Fruit fly (Drosophila melanogaster) whole organism, embryonic: ENCODE results near the gene Pi4KIIalpha.

Experiments used
- Atf3 ChIP-seq: fragments of 200-800 bp; sonication (Bioruptor generic); optimal IDR thresholded peaks from 3 replicates; lab custom pipeline; 2016; ENCODE audit warnings: missing biosample characterization, missing genetic modification characterization
- CG10209 ChIP-seq: fragments of 200-800 bp; sonication (Bioruptor generic); optimal IDR thresholded peaks from 3 replicates; lab custom pipeline; 2017; ENCODE audit warnings: missing biosample characterization, mild to moderate bottlenecking, missing genetic modification characterization, missing genetic modification reagents
- CG10654 ChIP-seq: fragments of 200-800 bp; sonication (Bioruptor generic); optimal IDR thresholded peaks from 2 replicates; lab custom pipeline; 2016; ENCODE audit warnings: missing biosample characterization, missing genetic modification characterization
- CG10959 ChIP-seq: fragments of 200-800 bp; sonication (Bioruptor generic); IDR thresholded peaks from 2 replicates; pipeline ENCODE4 v1.3.6; 2022; ENCODE audit warnings: missing biosample characterization, missing genetic modification characterization
- CG11085 ChIP-seq: fragments of 200-800 bp; sonication (Bioruptor generic); IDR thresholded peaks from 2 replicates; pipeline ENCODE4 v1.3.6; 2022; ENCODE audit warnings: missing biosample characterization, missing genetic modification characterization
- CG12104 ChIP-seq: fragments of 200-800 bp; sonication (Bioruptor generic); optimal IDR thresholded peaks from 3 replicates; lab custom pipeline; 2016; ENCODE audit warnings: missing biosample characterization, missing genetic modification characterization
- CG14965 ChIP-seq: fragments of 200-800 bp; sonication (Bioruptor generic); optimal IDR thresholded peaks from 2 replicates; lab custom pipeline; 2016; ENCODE audit warnings: missing biosample characterization, missing genetic modification characterization, borderline replicate concordance
- CG17361 ChIP-seq: fragments of 200-800 bp; sonication (Bioruptor generic); IDR thresholded peaks from 3 replicates; pipeline ENCODE4 v1.3.6; 2022; ENCODE audit warnings: missing biosample characterization, missing genetic modification characterization
- CG17829 ChIP-seq: fragments of 200-800 bp; optimal IDR thresholded peaks from 2 replicates; lab custom pipeline; 2019; ENCODE audit warnings: missing biosample characterization, mild to moderate bottlenecking, missing genetic modification characterization, moderate library complexity
- CG30020 ChIP-seq: fragments of 200-800 bp; optimal IDR thresholded peaks from 2 replicates; lab custom pipeline; 2019; ENCODE audit warnings: missing biosample characterization, mild to moderate bottlenecking, missing genetic modification characterization, moderate library complexity
- CG34376 ChIP-seq: fragments of 200-800 bp; sonication (Bioruptor generic); optimal IDR thresholded peaks from 2 replicates; lab custom pipeline; 2018; ENCODE audit warnings: missing biosample characterization, mild to moderate bottlenecking, missing genetic modification characterization
- CG43689 ChIP-seq: fragments of 200-800 bp; sonication (Bioruptor generic); IDR thresholded peaks from 2 replicates; pipeline ENCODE4 v1.3.6; 2022; ENCODE audit warnings: missing biosample characterization, missing genetic modification characterization
- CG4617 ChIP-seq: fragments of 200-800 bp; sonication (Bioruptor generic); optimal IDR thresholded peaks from 3 replicates; lab custom pipeline; 2016; ENCODE audit warnings: missing biosample characterization, missing genetic modification characterization, borderline replicate concordance
- CG4854 ChIP-seq: fragments of 200-800 bp; sonication (Bioruptor generic); optimal IDR thresholded peaks from 2 replicates; lab custom pipeline; 2016; ENCODE audit warnings: missing biosample characterization, missing genetic modification characterization, inconsistent platforms
- CG6254 ChIP-seq: fragments of 200-800 bp; sonication (Bioruptor generic); optimal IDR thresholded peaks from 3 replicates; lab custom pipeline; 2017; ENCODE audit warnings: mild to moderate bottlenecking, missing biosample characterization, missing genetic modification reagents, missing genetic modification characterization
- CG6765 ChIP-seq: fragments of 200-800 bp; sonication (Bioruptor generic); optimal IDR thresholded peaks from 3 replicates; lab custom pipeline; 2017; ENCODE audit warnings: missing biosample characterization, mild to moderate bottlenecking, missing genetic modification characterization
- CG7271 ChIP-seq: fragments of 200-800 bp; sonication (Bioruptor generic); optimal IDR thresholded peaks from 2 replicates; lab custom pipeline; 2018; ENCODE audit warnings: missing biosample characterization, mild to moderate bottlenecking, missing genetic modification characterization, moderate library complexity
- CG7928 ChIP-seq: fragments of 200-800 bp; sonication (Bioruptor generic); optimal IDR thresholded peaks from 2 replicates; lab custom pipeline; 2017; ENCODE audit warnings: missing biosample characterization, mild to moderate bottlenecking, missing genetic modification characterization
- CG7963 ChIP-seq: fragments of 200-800 bp; sonication (Bioruptor generic); IDR thresholded peaks from 3 replicates; pipeline ENCODE4 v1.3.6; 2022; ENCODE audit warnings: missing biosample characterization, missing genetic modification characterization; ENCODE audit not compliant: partially characterized antibody
- CG9932 ChIP-seq: fragments of 200-800 bp; sonication (Bioruptor generic); IDR thresholded peaks from 2 replicates; pipeline ENCODE4 v1.3.6; 2022; ENCODE audit warnings: missing biosample characterization, missing genetic modification characterization
- Hand ChIP-seq: fragments of 200-800 bp; sonication (Bioruptor generic); optimal IDR thresholded peaks from 2 replicates; lab custom pipeline; 2017; ENCODE audit warnings: mild to moderate bottlenecking, missing biosample characterization, missing genetic modification reagents, missing genetic modification characterization
- Hr39 ChIP-seq: fragments of >200 bp; optimal IDR thresholded peaks from 2 replicates; lab custom pipeline; 2017
- Max ChIP-seq: fragments of 200-800 bp; sonication (Bioruptor generic); optimal IDR thresholded peaks from 2 replicates; lab custom pipeline; 2016; ENCODE audit warnings: missing biosample characterization, mild to moderate bottlenecking, missing genetic modification characterization
- Mrtf ChIP-seq: fragments of 200-800 bp; sonication (Bioruptor generic); IDR thresholded peaks from 3 replicates; pipeline ENCODE4 v1.3.6; 2022; ENCODE audit warnings: missing biosample characterization, missing genetic modification characterization
- Stat92E ChIP-seq, 3 experiments: fragments of >200 bp in 2 of 3; fragments of 200-800 bp in 1 of 3; sonication (Bioruptor generic) in 1 of 3; optimal IDR thresholded peaks; 2 replicates each; lab custom pipeline; 2017 to 2019; ENCODE audit warnings: missing biosample characterization in 3 of 3, missing genetic modification characterization in 3 of 3, mild to moderate bottlenecking in 1 of 3, moderate library complexity in 1 of 3
- abd-A ChIP-seq: fragments of 200-800 bp; sonication (Bioruptor generic); optimal IDR thresholded peaks from 3 replicates; lab custom pipeline; 2019; ENCODE audit warnings: missing biosample characterization, mild to moderate bottlenecking, missing genetic modification characterization, moderate library complexity
- ac ChIP-seq: fragments of 200-800 bp; sonication (Bioruptor generic); optimal IDR thresholded peaks from 3 replicates; lab custom pipeline; 2017; ENCODE audit warnings: missing biosample characterization, mild to moderate bottlenecking, missing genetic modification characterization
- ara ChIP-seq: fragments of 200-800 bp; sonication (Bioruptor generic); IDR thresholded peaks from 2 replicates; pipeline ENCODE4 v1.3.6; 2022; ENCODE audit warnings: missing biosample characterization, missing genetic modification characterization
- ash1 ChIP-seq: fragments of 200-800 bp; sonication (Bioruptor generic); optimal IDR thresholded peaks from 2 replicates; lab custom pipeline; 2018; ENCODE audit warnings: missing biosample characterization, mild to moderate bottlenecking, missing genetic modification characterization
- crp ChIP-seq, 2 experiments: fragments of 200-800 bp; sonication (Bioruptor generic); optimal IDR thresholded peaks; 2 replicates in 1 of 2; 3 replicates in 1 of 2; lab custom pipeline; 2017; ENCODE audit warnings: missing biosample characterization in 2 of 2, missing genetic modification characterization in 2 of 2, mild to moderate bottlenecking in 1 of 2, moderate library complexity in 1 of 2
- dmrt11E ChIP-seq: fragments of 200-800 bp; sonication (Bioruptor generic); optimal IDR thresholded peaks from 3 replicates; lab custom pipeline; 2018; ENCODE audit warnings: missing biosample characterization, mild to moderate bottlenecking, missing genetic modification characterization, moderate library complexity
- emc ChIP-seq: fragments of 200-800 bp; sonication (Bioruptor generic); optimal IDR thresholded peaks from 2 replicates; lab custom pipeline; 2016; ENCODE audit warnings: missing biosample characterization, missing genetic modification characterization
- en ChIP-seq: fragments of 200-800 bp; sonication (Bioruptor generic); optimal IDR thresholded peaks from 2 replicates; lab custom pipeline; 2016; ENCODE audit warnings: missing biosample characterization, missing genetic modification characterization
- fd64A ChIP-seq: fragments of 200-800 bp; sonication (Bioruptor generic); optimal IDR thresholded peaks from 3 replicates; lab custom pipeline; 2018; ENCODE audit warnings: missing biosample characterization, mild to moderate bottlenecking, missing genetic modification characterization
- gcm ChIP-seq: fragments of 200-800 bp; sonication (Bioruptor generic); optimal IDR thresholded peaks from 2 replicates; lab custom pipeline; 2019; ENCODE audit warnings: missing biosample characterization, mild to moderate bottlenecking, missing genetic modification characterization, moderate library complexity
- gsb ChIP-seq: fragments of 200-800 bp; sonication (Bioruptor generic); IDR thresholded peaks from 2 replicates; pipeline ENCODE4 v1.3.6; 2022; ENCODE audit warnings: missing biosample characterization, missing genetic modification characterization
- hth ChIP-seq: fragments of >200 bp; optimal IDR thresholded peaks from 2 replicates; lab custom pipeline; 2017; ENCODE audit warnings: inconsistent platforms
- jumu ChIP-seq: fragments of 200-800 bp; sonication (Bioruptor generic); optimal IDR thresholded peaks from 3 replicates; lab custom pipeline; 2016; ENCODE audit warnings: missing biosample characterization, missing genetic modification characterization
- ken ChIP-seq: fragments of 200-800 bp; sonication (Bioruptor generic); IDR thresholded peaks from 3 replicates; pipeline ENCODE4 v1.3.6; 2022; ENCODE audit warnings: missing biosample characterization, missing genetic modification characterization
- lab ChIP-seq: fragments of 200-800 bp; sonication (Bioruptor generic); optimal IDR thresholded peaks from 3 replicates; lab custom pipeline; 2017; ENCODE audit warnings: missing biosample characterization, missing genetic modification characterization, mild to moderate bottlenecking, moderate library complexity, missing genetic modification reagents
- nmo ChIP-seq: fragments of 200-800 bp; sonication (Bioruptor generic); optimal IDR thresholded peaks from 2 replicates; lab custom pipeline; 2018; ENCODE audit warnings: missing biosample characterization, mild to moderate bottlenecking, missing genetic modification characterization, moderate library complexity
- onecut ChIP-seq: fragments of 200-800 bp; sonication (Bioruptor generic); IDR thresholded peaks from 2 replicates; pipeline ENCODE4 v1.3.6; 2022; ENCODE audit warnings: missing biosample characterization, missing genetic modification characterization
- pan ChIP-seq, 4 experiments: fragments of >200 bp in 3 of 4; fragments of 200-800 bp in 1 of 4; sonication (Bioruptor generic) in 1 of 4; optimal IDR thresholded peaks in 3 of 4; IDR thresholded peaks in 1 of 4; 2 replicates each; pipeline versions ENCODE4 v1.3.6 to Lab custom; 2017 to 2022; ENCODE audit warnings: missing biosample characterization in 2 of 4, missing genetic modification characterization in 2 of 4, mixed read lengths in 1 of 4
- phol ChIP-seq: fragments of 200-800 bp; sonication (Bioruptor generic); optimal IDR thresholded peaks from 3 replicates; lab custom pipeline; 2018; ENCODE audit warnings: missing biosample characterization, mild to moderate bottlenecking, missing genetic modification characterization, moderate library complexity
- sim ChIP-seq: fragments of 200-800 bp; sonication (Bioruptor generic); IDR thresholded peaks from 2 replicates; pipeline ENCODE4 v1.3.6; 2022; ENCODE audit warnings: missing biosample characterization, missing genetic modification characterization
- slp2 ChIP-seq: fragments of 200-800 bp; sonication (Bioruptor generic); optimal IDR thresholded peaks from 2 replicates; lab custom pipeline; 2016; ENCODE audit warnings: missing biosample characterization, missing genetic modification characterization
- sqz ChIP-seq: fragments of 200-800 bp; sonication (Bioruptor generic); optimal IDR thresholded peaks from 3 replicates; lab custom pipeline; 2018; ENCODE audit warnings: missing biosample characterization, mild to moderate bottlenecking, missing genetic modification characterization
- unpg ChIP-seq: fragments of 200-800 bp; sonication (Bioruptor generic); optimal IDR thresholded peaks from 3 replicates; lab custom pipeline; 2018; ENCODE audit warnings: missing biosample characterization, mild to moderate bottlenecking, missing genetic modification characterization, moderate library complexity
- usp ChIP-seq: fragments of >200 bp; optimal IDR thresholded peaks from 2 replicates; lab custom pipeline; 2017; ENCODE audit warnings: missing biosample characterization, missing genetic modification characterization
- vvl ChIP-seq: fragments of 200-800 bp; sonication (Bioruptor generic); IDR thresholded peaks from 2 replicates; pipeline ENCODE4 v1.3.6; 2022; ENCODE audit warnings: missing biosample characterization, missing genetic modification characterization
- z ChIP-seq: fragments of 200-800 bp; sonication (Bioruptor generic); IDR thresholded peaks from 3 replicates; pipeline ENCODE4 v1.3.6; 2022; ENCODE audit warnings: missing biosample characterization, missing genetic modification characterization

The Pi4KIIalpha gene

DNA sequence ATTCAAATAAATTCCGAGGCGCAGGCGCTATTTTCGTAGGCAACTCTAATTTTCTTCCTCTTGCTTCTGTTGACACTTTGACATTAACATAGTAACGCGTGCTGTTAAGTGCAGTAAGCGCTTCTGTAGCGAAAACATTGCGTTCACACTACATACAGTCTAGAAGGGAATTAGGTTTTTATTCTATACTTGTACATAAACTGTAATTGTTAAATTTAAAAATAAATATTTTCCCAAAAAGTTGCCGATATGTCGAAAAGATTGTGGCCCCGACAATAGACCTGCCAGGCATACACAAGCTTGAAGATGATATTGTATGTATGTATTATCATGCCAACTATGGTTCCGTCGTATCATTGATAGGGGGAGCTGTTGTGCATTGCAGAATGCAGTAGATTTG, 43.0 kb upstream of the Pi4KIIalpha start, which contains the start of gene asl (continued):
- TF ChIP-seq pan (optimal IDR thresholded peaks at IDR 0.05; lab: Kevin White, UChicago) (no peak), pan (GFP tag; optimal IDR thresholded peaks at IDR 0.05 in 1 of 2, IDR thresholded peaks at IDR 0.05 in 1 of 2) (peak in 1 of 2 experiments; percentile 47), CG10959 (GFP tag; lab: Robert Waterston, UW) (no peak), CG4617 (GFP tag; lab: Kevin White, UChicago) (peak; percentile 70), CG11085 (GFP tag; lab: Robert Waterston, UW) (peak; percentile 54; the same call in 1 of the 2 replicates), dmrt11E (tag; lab: Kevin White, UChicago) (peak; percentile 65), Hr39 (lab: Kevin White, UChicago) (no peak), CG17361 (peak; percentile 83), z (GFP tag; lab: Robert Waterston, UW) (no peak), abd-A (tag; lab: Kevin White, UChicago) (no peak), crp (GFP tag; optimal IDR thresholded peaks at IDR 0.05; lab: Kevin White, UChicago) (peak in 1 of 2 experiments; percentile 41), onecut (GFP tag; lab: Robert Waterston, UW) (peak; percentile 58), CG17829 (tag; lab: Kevin White, UChicago) (peak; percentile 85), Hand (GFP tag; lab: Kevin White, UChicago) (no peak), CG43689 (GFP tag; lab: Robert Waterston, UW) (no peak), unpg (GFP tag; lab: Kevin White, UChicago) (peak; percentile 72), ara (GFP tag; lab: Robert Waterston, UW) (no peak), fd64A (GFP tag; lab: Kevin White, UChicago) (no peak), ac (GFP tag; lab: Kevin White, UChicago) (no peak), vvl (peak; percentile 69), CG9932 (GFP tag; lab: Robert Waterston, UW) (peak; percentile 56), CG10209 (peak; percentile 44), Max (GFP tag; lab: Kevin White, UChicago) (peak; percentile 57), jumu (peak; percentile 30), CG14965 (no peak), gsb (GFP tag; lab: Robert Waterston, UW) (no peak), CG7963 (GFP tag; lab: Robert Waterston, UW) (no peak), phol (peak; percentile 81), CG34376 (GFP tag; lab: Kevin White, UChicago) (peak; percentile 55), CG4854 (GFP tag; lab: Kevin White, UChicago) (peak; percentile 59), CG12104 (GFP tag; lab: Kevin White, UChicago) (peak; percentile 40), emc (GFP tag; lab: Kevin White, UChicago) (peak; percentile 7), ken (GFP tag; lab: Robert Waterston, UW) (peak; percentile 65; the same call in 1 of the 3 replicates), gcm (GFP tag; lab: Kevin White, UChicago) (no peak), ash1 (GFP tag; lab: Kevin White, UChicago) (no peak), lab (no peak), CG6765 (GFP tag; lab: Kevin White, UChicago) (peak; percentile 5), CG10654 (GFP tag; lab: Kevin White, UChicago) (peak; percentile 17), hth (no peak), CG6254 (no peak), sim (no peak), CG7271 (tag; lab: Kevin White, UChicago) (no peak), Atf3 (GFP tag; lab: Kevin White, UChicago) (no peak), nmo (GFP tag; lab: Kevin White, UChicago) (peak; percentile 81), en (GFP tag; lab: Kevin White, UChicago) (no peak), CG30020 (tag; lab: Kevin White, UChicago) (peak; percentile 94), Stat92E (GFP tag; optimal IDR thresholded peaks at IDR 0.05; lab: Kevin White, UChicago) (no peak), usp (no peak), slp2 (GFP tag; lab: Kevin White, UChicago) (no peak), sqz (GFP tag; lab: Kevin White, UChicago) (no peak), Mrtf (0 out of 3 replicates have a peak, but pooled peaks have one; percentile 29), CG7928 (GFP tag; lab: Kevin White, UChicago) (no peak)
